Worm (Caenorhabditis elegans) whole organism, early embryonic: ENCODE measurements around the gene K07D4.6.

Source experiments
- ama-1 ChIP-seq: fragments of 150-350 bp; optimal IDR thresholded peaks from 2 replicates; lab custom pipeline; 2014
- ceh-13 ChIP-seq: fragments of 200-800 bp; sonication (Bioruptor generic); optimal IDR thresholded peaks from 2 replicates; lab custom pipeline; 2018; ENCODE audit warnings: mild to moderate bottlenecking, missing genetic modification characterization, missing compliant biosample characterization
- flt-1 ChIP-seq: fragments of 200-800 bp; sonication (Bioruptor generic); IDR thresholded peaks from 2 replicates; pipeline ENCODE4 v1.3.6; 2022; ENCODE audit warnings: missing genetic modification characterization, missing compliant biosample characterization
- hmbx-1 ChIP-seq: sonication (generic microtip); optimal IDR thresholded peaks from 2 replicates; lab custom pipeline; 2016; ENCODE audit warnings: mild to moderate bottlenecking, missing genetic modification characterization, missing compliant biosample characterization
- hmg-4 ChIP-seq: fragments of 200-800 bp; sonication (Bioruptor generic); optimal IDR thresholded peaks from 2 replicates; lab custom pipeline; 2018; ENCODE audit warnings: mild to moderate bottlenecking, missing genetic modification characterization, missing compliant biosample characterization
- hnd-1 ChIP-seq: sonication (generic microtip); optimal IDR thresholded peaks from 2 replicates; lab custom pipeline; 2016; ENCODE audit warnings: missing genetic modification characterization, missing compliant biosample characterization
- scrt-1 ChIP-seq: fragments of 200-800 bp; sonication (Bioruptor generic); IDR thresholded peaks from 2 replicates; pipeline ENCODE4 v1.3.6; 2022; ENCODE audit warnings: missing genetic modification characterization, missing compliant biosample characterization

DNA sequence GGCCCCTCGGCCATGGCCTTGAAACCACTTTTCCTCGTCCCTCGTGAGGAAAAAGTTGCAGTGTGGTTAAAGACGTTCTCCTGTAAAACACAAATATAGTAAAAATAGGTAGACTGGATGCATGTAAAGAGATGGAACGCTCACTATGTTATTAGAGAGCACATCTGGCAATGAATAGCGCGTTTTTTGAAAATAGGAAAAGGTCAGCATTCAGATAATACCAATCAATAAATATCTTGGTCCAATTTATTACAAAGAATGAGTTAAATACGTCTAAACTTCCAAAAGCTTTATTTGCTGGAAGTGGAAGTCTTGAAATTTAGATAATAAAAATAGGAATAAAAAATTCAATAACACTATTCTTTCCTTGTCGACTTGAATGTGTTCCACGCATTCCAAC is 44.0 kb upstream of the K07D4.6 start, which contains the start of gene gadr-4:
- TF ChIP-seq hmbx-1 (tag; lab: Kevin White, UChicago) (no peak), ama-1 (lab: Kevin White, UChicago) (no peak), hmg-4 (no peak), flt-1 (GFP tag; lab: Robert Waterston, UW) (no peak), ceh-13 (GFP tag; lab: Kevin White, UChicago) (no peak), scrt-1 (GFP tag; lab: Robert Waterston, UW) (no peak), hnd-1 (tag; lab: Kevin White, UChicago) (no peak)
